Worm (Caenorhabditis elegans): ENCODE measurements around the gene nhr-126.

Gene nhr-126

DNA sequence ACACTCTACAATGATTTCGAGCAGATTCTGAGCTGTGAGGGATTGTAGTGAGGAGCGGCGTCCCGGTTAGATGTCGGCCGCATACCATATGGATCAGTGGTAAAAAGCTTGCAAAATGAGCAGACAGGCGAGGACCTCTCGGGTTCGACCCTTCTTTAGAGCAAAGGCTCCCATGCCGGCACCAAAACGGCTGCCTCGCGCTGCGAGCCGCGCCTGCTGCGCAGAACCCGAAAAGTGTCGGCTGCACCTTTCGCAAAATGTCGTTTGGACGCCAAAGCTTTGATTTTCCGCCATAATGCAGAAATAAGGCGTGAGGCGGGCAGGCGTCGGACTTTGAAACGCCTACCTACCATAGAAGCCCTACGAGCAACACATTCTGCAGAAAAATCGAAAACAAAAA lies 38.5 kb upstream of the nhr-126 start:
- no peak for TF ChIP-seq unc-120 (tag; optimal IDR thresholded peaks at IDR 0.05; ENCODE audit: poor library complexity, severe bottlenecking)
- no peak for TF ChIP-seq sem-2 (GFP tag; optimal IDR thresholded peaks at IDR 0.05)
- no peak for TF ChIP-seq nhr-76 (tag; optimal IDR thresholded peaks at IDR 0.05)

- TF ChIP-seq bed-3 (GFP tag; optimal IDR thresholded peaks at IDR 0.05) (no peak), sem-2 (GFP tag; optimal IDR thresholded peaks at IDR 0.05) (no peak), ceh-43 (GFP tag; optimal IDR thresholded peaks at IDR 0.05) (no peak), snpc-4 (tag; optimal IDR thresholded peaks at IDR 0.05) (no peak), hlh-1 (tag; optimal IDR thresholded peaks at IDR 0.05) (no peak), nhr-237 (tag; optimal IDR thresholded peaks at IDR 0.05) (no peak), elt-1 (tag; optimal IDR thresholded peaks at IDR 0.05; ENCODE audit: borderline replicate concordance, insufficient read depth) (no peak), ces-1 (GFP tag; optimal IDR thresholded peaks at IDR 0.05) (no peak), nhr-28 (tag; optimal IDR thresholded peaks at IDR 0.05) (no peak), tbx-8 (GFP tag; optimal IDR thresholded peaks at IDR 0.05) (no peak), sptf-1 (tag; optimal IDR thresholded peaks at IDR 0.05) (no peak), unc-39 (tag; optimal IDR thresholded peaks at IDR 0.05) (no peak), lin-13 (tag; optimal IDR thresholded peaks at IDR 0.05) (no peak), zip-8 (tag; optimal IDR thresholded peaks at IDR 0.05) (no peak)
Measured at ce11 chrV:2191122-2191521, 37.8 kb upstream of the nhr-126 start, which contains the start of gene srbc-42. Gene srbc-42, minus strand, starts transcription at chrV:2191222.

DNA sequence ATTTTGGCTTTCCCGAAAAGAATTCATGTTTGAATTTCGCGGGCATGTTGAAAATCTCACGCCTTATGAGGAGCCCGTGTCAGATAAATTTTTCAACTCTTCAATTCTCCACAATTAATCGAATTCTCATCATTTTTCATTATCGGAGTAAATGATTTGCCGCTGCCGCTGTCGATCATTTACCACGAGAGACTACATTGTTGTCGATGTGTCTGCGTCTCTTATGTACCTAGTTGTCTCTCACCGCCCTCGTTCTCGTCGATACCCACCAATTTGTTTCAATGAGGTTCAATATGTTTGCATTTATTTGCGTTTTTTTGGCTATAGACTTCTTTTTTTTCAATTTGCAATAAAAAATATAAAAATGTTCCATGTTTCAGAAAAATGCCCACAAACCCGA lies 36.8 kb upstream of the nhr-126 start, which contains the start of gene nhr-13:
TSS of gene nhr-13 (plus strand) at position 369 of the 400 bp plus-strand sequence.
- TF ChIP-seq lsy-2 (tag; optimal IDR thresholded peaks at IDR 0.05): no peak
- no peak for TF ChIP-seq ceh-43 (GFP tag; optimal IDR thresholded peaks at IDR 0.05)
- no peak for TF ChIP-seq snpc-4 (tag; optimal IDR thresholded peaks at IDR 0.05)
- TF ChIP-seq bed-3 (GFP tag; optimal IDR thresholded peaks at IDR 0.05): no peak
- TF ChIP-seq unc-120 (tag; optimal IDR thresholded peaks at IDR 0.05; ENCODE audit: poor library complexity, severe bottlenecking): no peak
- no peak for TF ChIP-seq mep-1 (tag; optimal IDR thresholded peaks at IDR 0.05)
- no peak for TF ChIP-seq sptf-1 (tag; optimal IDR thresholded peaks at IDR 0.05)
- TF ChIP-seq nhr-2 (tag; optimal IDR thresholded peaks at IDR 0.05): no peak
- no peak for TF ChIP-seq blmp-1 (tag; optimal IDR thresholded peaks at IDR 0.05)
- TF ChIP-seq elt-1 (tag; optimal IDR thresholded peaks at IDR 0.05; ENCODE audit: borderline replicate concordance, insufficient read depth): no peak
- TF ChIP-seq mab-5 (tag; optimal IDR thresholded peaks at IDR 0.05): no peak
- TF ChIP-seq ham-2 (GFP tag; optimal IDR thresholded peaks at IDR 0.05): no peak

- TF ChIP-seq nhr-237 (tag; optimal IDR thresholded peaks at IDR 0.05) (no peak), ham-2 (GFP tag; optimal IDR thresholded peaks at IDR 0.05) (no peak), ceh-83 (GFP tag; optimal IDR thresholded peaks at IDR 0.05) (no peak), ceh-39 (tag; optimal IDR thresholded peaks at IDR 0.05) (no peak), mab-5 (tag; optimal IDR thresholded peaks at IDR 0.05) (no peak), nhr-28 (tag; optimal IDR thresholded peaks at IDR 0.05) (no peak), elt-3 (tag; optimal IDR thresholded peaks at IDR 0.05) (no peak), cnd-1 (tag; optimal IDR thresholded peaks at IDR 0.05) (no peak), bed-3 (GFP tag; optimal IDR thresholded peaks at IDR 0.05) (no peak), lsy-2 (tag; optimal IDR thresholded peaks at IDR 0.05) (no peak), nhr-2 (tag; optimal IDR thresholded peaks at IDR 0.05) (no peak), ces-1 (GFP tag; optimal IDR thresholded peaks at IDR 0.05) (no peak), sptf-1 (tag; optimal IDR thresholded peaks at IDR 0.05) (no peak), snpc-4 (tag; optimal IDR thresholded peaks at IDR 0.05) (no peak), nhr-12 (tag; optimal IDR thresholded peaks at IDR 0.05) (no peak)
Measured at ce11 chrV:2199594-2199993, 29.3 kb upstream of the nhr-126 start.

DNA sequence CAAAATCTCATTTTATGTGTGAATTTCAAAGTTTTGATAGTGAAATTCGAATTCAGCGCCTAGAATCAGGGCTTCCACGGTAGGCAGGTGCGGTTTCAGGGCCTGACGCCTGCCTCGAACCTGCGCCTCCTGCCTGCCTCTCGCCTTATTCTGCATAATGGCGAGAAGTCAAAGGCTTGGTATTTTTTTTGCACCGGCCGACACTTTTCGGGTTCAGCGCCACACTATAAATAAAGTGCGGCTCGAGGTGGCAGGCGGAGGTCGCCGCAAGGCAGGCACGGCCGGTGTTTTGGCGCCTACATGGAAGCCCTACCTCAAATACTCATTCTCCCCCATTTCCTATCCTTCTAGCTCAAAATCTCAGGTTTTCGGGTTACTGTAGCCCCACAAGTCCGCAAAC lies 28.5 kb upstream of the nhr-126 start:
- TF ChIP-seq unc-62 (GFP tag; optimal IDR thresholded peaks at IDR 0.05) (no peak), bed-3 (GFP tag; optimal IDR thresholded peaks at IDR 0.05) (no peak), cnd-1 (tag; optimal IDR thresholded peaks at IDR 0.05) (no peak), nhr-237 (tag; optimal IDR thresholded peaks at IDR 0.05) (no peak), ceh-39 (tag; optimal IDR thresholded peaks at IDR 0.05) (no peak), elt-1 (tag; optimal IDR thresholded peaks at IDR 0.05; ENCODE audit: borderline replicate concordance, insufficient read depth) (no peak), ceh-83 (GFP tag; optimal IDR thresholded peaks at IDR 0.05) (no peak), ham-2 (GFP tag; optimal IDR thresholded peaks at IDR 0.05) (no peak), unc-39 (tag; optimal IDR thresholded peaks at IDR 0.05) (no peak), lin-13 (tag; optimal IDR thresholded peaks at IDR 0.05) (no peak), mls-2 (tag; optimal IDR thresholded peaks at IDR 0.05) (no peak)

DNA sequence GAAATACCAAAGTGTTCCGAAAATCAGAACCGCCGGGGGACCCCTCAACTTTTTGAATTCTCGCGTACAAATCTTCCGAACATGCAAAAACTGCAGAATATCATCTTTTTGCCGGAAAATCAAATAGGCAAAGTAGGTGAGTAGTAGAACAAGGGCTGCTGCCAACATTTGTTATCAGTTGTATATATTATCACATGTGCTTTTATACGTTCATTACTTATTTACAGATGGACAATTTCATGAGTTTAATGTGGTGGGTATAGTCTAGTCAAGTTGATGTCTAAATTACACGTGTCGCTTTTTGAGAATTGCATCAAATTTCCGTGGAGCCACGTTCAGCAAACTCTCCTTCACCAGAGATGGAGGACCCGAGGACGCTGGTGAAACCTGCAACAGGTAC lies 27.6 kb upstream of the nhr-126 start, which contains the start of gene cyp-32B1:
TSS of gene cyp-32B1 (minus strand) at position 176 of the 400 bp plus-strand sequence.
- TF ChIP-seq nhr-237 (tag; optimal IDR thresholded peaks at IDR 0.05) (no peak), snpc-4 (tag; optimal IDR thresholded peaks at IDR 0.05) (no peak), lin-32 (GFP tag; optimal IDR thresholded peaks at IDR 0.05) (no peak), ceh-39 (tag; optimal IDR thresholded peaks at IDR 0.05) (no peak), tbx-8 (GFP tag; optimal IDR thresholded peaks at IDR 0.05) (no peak), ztf-11 (tag; optimal IDR thresholded peaks at IDR 0.05) (no peak), elt-3 (tag; optimal IDR thresholded peaks at IDR 0.05) (no peak), sptf-1 (tag; optimal IDR thresholded peaks at IDR 0.05) (no peak), nhr-2 (tag; optimal IDR thresholded peaks at IDR 0.05) (no peak), mab-5 (tag; optimal IDR thresholded peaks at IDR 0.05) (no peak), drap-1 (GFP tag; optimal IDR thresholded peaks at IDR 0.05) (no peak), unc-39 (tag; optimal IDR thresholded peaks at IDR 0.05) (no peak), nhr-28 (tag; optimal IDR thresholded peaks at IDR 0.05) (no peak), nhr-76 (tag; optimal IDR thresholded peaks at IDR 0.05) (no peak), ces-1 (GFP tag; optimal IDR thresholded peaks at IDR 0.05) (no peak), blmp-1 (tag; optimal IDR thresholded peaks at IDR 0.05) (no peak), sem-2 (GFP tag; optimal IDR thresholded peaks at IDR 0.05) (no peak), M03D4.4 (tag; optimal IDR thresholded peaks at IDR 0.05) (no peak), lin-13 (tag; optimal IDR thresholded peaks at IDR 0.05) (no peak)
